Worm (Caenorhabditis elegans) whole organism, late embryonic: Measurements from ENCODE around the gene str-19.

Source experiments
- F13H6.1 ChIP-seq: sonication (generic microtip); optimal IDR thresholded peaks from 2 replicates; lab custom pipeline; 2016; ENCODE audit warnings: missing genetic modification characterization, missing compliant biosample characterization
- K02D7.2 ChIP-seq: sonication (generic microtip); optimal IDR thresholded peaks from 2 replicates; lab custom pipeline; 2017; ENCODE audit warnings: mild to moderate bottlenecking, missing genetic modification characterization, missing compliant biosample characterization
- K09A11.1 ChIP-seq: sonication (generic microtip); optimal IDR thresholded peaks from 2 replicates; lab custom pipeline; 2017; ENCODE audit warnings: antibody characterized with exemption, mild to moderate bottlenecking, missing genetic modification characterization, missing compliant biosample characterization; ENCODE audit not compliant: insufficient read depth
- Y22D7AL.16 ChIP-seq: sonication (generic microtip); optimal IDR thresholded peaks from 2 replicates; lab custom pipeline; 2016; ENCODE audit warnings: missing genetic modification characterization, missing compliant biosample characterization
- ahr-1 ChIP-seq: sonication (generic microtip); optimal IDR thresholded peaks from 2 replicates; lab custom pipeline; 2016; ENCODE audit warnings: missing genetic modification characterization, missing compliant biosample characterization
- ama-1 ChIP-seq: fragments of 150-350 bp; optimal IDR thresholded peaks from 2 replicates; lab custom pipeline; 2014
- ceh-14 ChIP-seq: sonication (generic microtip); optimal IDR thresholded peaks from 2 replicates; lab custom pipeline; 2016; ENCODE audit warnings: missing genotype, missing genetic modification characterization, missing compliant biosample characterization
- ceh-18 ChIP-seq: sonication (generic microtip); optimal IDR thresholded peaks from 2 replicates; lab custom pipeline; 2016; ENCODE audit warnings: missing genetic modification characterization, missing compliant biosample characterization
- ceh-19 ChIP-seq: fragments of 200-800 bp; sonication (Bioruptor generic); optimal IDR thresholded peaks from 2 replicates; lab custom pipeline; 2018; ENCODE audit warnings: mild to moderate bottlenecking, missing genetic modification characterization, missing compliant biosample characterization
- ceh-22 ChIP-seq: sonication (generic microtip); optimal IDR thresholded peaks from 2 replicates; lab custom pipeline; 2017; ENCODE audit warnings: missing biosample characterization, missing genetic modification characterization
- ceh-24 ChIP-seq: sonication (generic microtip); optimal IDR thresholded peaks from 2 replicates; lab custom pipeline; 2016; ENCODE audit warnings: mild to moderate bottlenecking, missing genetic modification characterization, missing compliant biosample characterization
- ceh-30 ChIP-seq: fragments of 150-350 bp; optimal IDR thresholded peaks from 2 replicates; lab custom pipeline; 2014; ENCODE audit warnings: missing biosample characterization, missing genetic modification characterization
- ceh-6 ChIP-seq: fragments of 200-800 bp; sonication (Bioruptor generic); optimal IDR thresholded peaks from 2 replicates; lab custom pipeline; 2018; ENCODE audit warnings: mild to moderate bottlenecking, missing genetic modification characterization, missing compliant biosample characterization
- dmd-4 ChIP-seq: sonication (generic microtip); optimal IDR thresholded peaks from 2 replicates; lab custom pipeline; 2016; ENCODE audit warnings: borderline replicate concordance, missing genetic modification characterization, missing compliant biosample characterization
- elt-2 ChIP-seq: sonication (generic microtip); optimal IDR thresholded peaks from 2 replicates; lab custom pipeline; 2016; ENCODE audit warnings: missing genetic modification reagents, missing genetic modification characterization, missing compliant biosample characterization
- elt-4 ChIP-seq: sonication (generic microtip); optimal IDR thresholded peaks from 2 replicates; lab custom pipeline; 2016; ENCODE audit warnings: missing genetic modification characterization, missing compliant biosample characterization
- ets-4 ChIP-seq: sonication (generic microtip); optimal IDR thresholded peaks from 2 replicates; lab custom pipeline; 2016; ENCODE audit warnings: missing genetic modification characterization, missing compliant biosample characterization
- fkh-6 ChIP-seq: sonication (generic microtip); optimal IDR thresholded peaks from 2 replicates; lab custom pipeline; 2016; ENCODE audit warnings: missing genetic modification characterization, missing compliant biosample characterization
- gmeb-2 ChIP-seq: sonication (generic microtip); optimal IDR thresholded peaks from 2 replicates; lab custom pipeline; 2016; ENCODE audit warnings: missing genetic modification characterization, inconsistent platforms, missing compliant biosample characterization
- hlh-13 ChIP-seq: fragments of 200-800 bp; sonication (Bioruptor generic); optimal IDR thresholded peaks from 2 replicates; lab custom pipeline; 2018; ENCODE audit warnings: mild to moderate bottlenecking, missing genetic modification characterization, missing compliant biosample characterization
- hlh-15 ChIP-seq: sonication (generic microtip); optimal IDR thresholded peaks from 2 replicates; lab custom pipeline; 2016; ENCODE audit warnings: missing genetic modification characterization, missing compliant biosample characterization
- hlh-30 ChIP-seq: sonication (generic microtip); optimal IDR thresholded peaks from 2 replicates; lab custom pipeline; 2017; ENCODE audit warnings: antibody characterized with exemption, missing genetic modification characterization, missing compliant biosample characterization; ENCODE audit not compliant: insufficient read depth
- hlh-6 ChIP-seq: sonication (generic microtip); optimal IDR thresholded peaks from 2 replicates; lab custom pipeline; 2016; ENCODE audit warnings: missing genotype, missing genetic modification characterization, missing compliant biosample characterization
- lin-11 ChIP-seq: fragments of 200-800 bp; sonication (Bioruptor generic); optimal IDR thresholded peaks from 2 replicates; lab custom pipeline; 2018; ENCODE audit warnings: mild to moderate bottlenecking, missing genetic modification characterization, missing compliant biosample characterization
- mec-3 ChIP-seq: sonication (generic microtip); optimal IDR thresholded peaks from 2 replicates; lab custom pipeline; 2016; ENCODE audit warnings: borderline replicate concordance, missing genetic modification characterization, missing compliant biosample characterization
- nhr-11 ChIP-seq: fragments of 150-350 bp; optimal IDR thresholded peaks from 2 replicates; lab custom pipeline; 2014; ENCODE audit warnings: missing biosample characterization, missing genetic modification characterization
- nhr-232 ChIP-seq: sonication (generic microtip); optimal IDR thresholded peaks from 2 replicates; lab custom pipeline; 2016; ENCODE audit warnings: missing genetic modification characterization, missing compliant biosample characterization
- odd-2 ChIP-seq: sonication (generic microtip); optimal IDR thresholded peaks from 2 replicates; lab custom pipeline; 2017; ENCODE audit warnings: antibody characterized with exemption, mild to moderate bottlenecking, missing genetic modification characterization, missing compliant biosample characterization
- pag-3 ChIP-seq: sonication (generic microtip); optimal IDR thresholded peaks from 2 replicates; lab custom pipeline; 2016; ENCODE audit warnings: missing compliant biosample characterization, missing genetic modification characterization, borderline replicate concordance
- pat-9 ChIP-seq: fragments of 200-800 bp; sonication (Bioruptor generic); optimal IDR thresholded peaks from 2 replicates; lab custom pipeline; 2018; ENCODE audit warnings: mild to moderate bottlenecking, missing genetic modification characterization, moderate library complexity, missing compliant biosample characterization
- pax-1 ChIP-seq: fragments of 150-350 bp; optimal IDR thresholded peaks from 2 replicates; lab custom pipeline; 2014; ENCODE audit warnings: missing biosample characterization, missing genetic modification characterization
- pha-2 ChIP-seq: sonication (generic microtip); optimal IDR thresholded peaks from 2 replicates; lab custom pipeline; 2017; ENCODE audit warnings: mild to moderate bottlenecking, missing genetic modification characterization, missing compliant biosample characterization
- pha-4 ChIP-seq: fragments of 150-350 bp; optimal IDR thresholded peaks from 2 replicates; lab custom pipeline; 2018; ENCODE audit warnings: missing biosample characterization, missing genetic modification reagents, missing genetic modification characterization
- pqm-1 ChIP-seq: sonication (generic microtip); optimal IDR thresholded peaks from 2 replicates; lab custom pipeline; 2016; ENCODE audit warnings: missing genetic modification characterization, missing compliant biosample characterization
- pros-1 ChIP-seq: fragments of 150-350 bp; optimal IDR thresholded peaks from 2 replicates; lab custom pipeline; 2014; ENCODE audit warnings: missing biosample characterization, missing genetic modification reagents, missing genetic modification characterization
- ref-2 ChIP-seq: sonication (generic microtip); optimal IDR thresholded peaks from 2 replicates; lab custom pipeline; 2016; ENCODE audit warnings: missing genetic modification characterization, missing compliant biosample characterization
- rnt-1 ChIP-seq: sonication (generic microtip); optimal IDR thresholded peaks from 2 replicates; lab custom pipeline; 2016; ENCODE audit warnings: missing genetic modification characterization, missing compliant biosample characterization
- sdc-2 ChIP-seq: sonication (generic microtip); optimal IDR thresholded peaks from 2 replicates; lab custom pipeline; 2016; ENCODE audit warnings: missing genotype, missing genetic modification characterization, missing compliant biosample characterization
- sox-2 ChIP-seq: fragments of 200-800 bp; sonication (Bioruptor generic); IDR thresholded peaks from 2 replicates; pipeline ENCODE4 v1.3.6; 2022; ENCODE audit warnings: missing genetic modification reagents, missing genetic modification characterization, missing compliant biosample characterization
- syd-9 ChIP-seq: sonication (generic microtip); optimal IDR thresholded peaks from 2 replicates; lab custom pipeline; 2016; ENCODE audit warnings: mild to moderate bottlenecking, missing genetic modification characterization, moderate library complexity, missing compliant biosample characterization
- tbx-2 ChIP-seq: sonication (generic microtip); optimal IDR thresholded peaks from 2 replicates; lab custom pipeline; 2016; ENCODE audit warnings: missing genetic modification characterization, missing compliant biosample characterization
- tbx-7 ChIP-seq: sonication (generic microtip); optimal IDR thresholded peaks from 2 replicates; lab custom pipeline; 2016; ENCODE audit warnings: missing genotype, missing genetic modification characterization, missing compliant biosample characterization
- unc-42 ChIP-seq: sonication (generic microtip); optimal IDR thresholded peaks from 2 replicates; lab custom pipeline; 2016; ENCODE audit warnings: missing genotype, missing genetic modification characterization, missing compliant biosample characterization
- unc-86 ChIP-seq: sonication (generic microtip); optimal IDR thresholded peaks from 2 replicates; lab custom pipeline; 2016; ENCODE audit warnings: missing genetic modification characterization, missing compliant biosample characterization
- zip-5 ChIP-seq: sonication (generic microtip); optimal IDR thresholded peaks from 2 replicates; lab custom pipeline; 2016; ENCODE audit warnings: missing genetic modification characterization, missing compliant biosample characterization

The str-19 gene

ce11 chrV:15766122-15766594 lies 21.9 kb upstream of the str-19 start, which contains the start of the genes haf-3 and F57A10.2 (continued):
- TF ChIP-seq rnt-1 (tag; lab: Kevin White, UChicago), result no peak
- no peak for TF ChIP-seq mec-3 (tag; lab: Kevin White, UChicago)
- TF ChIP-seq pha-2 (tag; lab: Kevin White, UChicago), result no peak
- no peak for TF ChIP-seq tbx-2 (tag; lab: Kevin White, UChicago)
- TF ChIP-seq sox-2, result no peak
- peak; percentile 84 for TF ChIP-seq ceh-30 (tag; lab: Kevin White, UChicago)
- TF ChIP-seq lin-11, result peak; percentile 10
- no peak for TF ChIP-seq fkh-6 (tag; lab: Kevin White, UChicago)
- TF ChIP-seq gmeb-2, result peak; percentile 8
- no peak for TF ChIP-seq ceh-24 (tag; lab: Kevin White, UChicago)
- no peak for TF ChIP-seq zip-5 (tag; lab: Kevin White, UChicago)
- TF ChIP-seq hlh-30, result peak; percentile 7
- TF ChIP-seq ceh-22 (tag; lab: Kevin White, UChicago), result no peak
- no peak for TF ChIP-seq hlh-15
- TF ChIP-seq ahr-1, result no peak
- peak; percentile 1 for TF ChIP-seq ets-4
- TF ChIP-seq unc-86 (tag; lab: Kevin White, UChicago), result peak; percentile 46
- peak; percentile 54 for TF ChIP-seq elt-2 (tag; lab: Kevin White, UChicago)
- TF ChIP-seq dmd-4 (tag; lab: Kevin White, UChicago), result no peak
- TF ChIP-seq K02D7.2, result no peak
- TF ChIP-seq pha-4 (tag; lab: Kevin White, UChicago), result no peak
- TF ChIP-seq ceh-14 (tag; lab: Kevin White, UChicago), result no peak
- no peak for TF ChIP-seq Y22D7AL.16 (tag; lab: Kevin White, UChicago)
- TF ChIP-seq pqm-1 (tag; lab: Kevin White, UChicago), result no peak
- no peak for TF ChIP-seq pag-3
- TF ChIP-seq ceh-19 (GFP tag; lab: Kevin White, UChicago), result no peak
- no peak for TF ChIP-seq hlh-13 (GFP tag; lab: Kevin White, UChicago)
- TF ChIP-seq odd-2 (tag; lab: Kevin White, UChicago), result no peak
- TF ChIP-seq sdc-2, result no peak
- no peak for TF ChIP-seq hlh-6
- no peak for TF ChIP-seq syd-9 (tag; lab: Kevin White, UChicago)

DNA sequence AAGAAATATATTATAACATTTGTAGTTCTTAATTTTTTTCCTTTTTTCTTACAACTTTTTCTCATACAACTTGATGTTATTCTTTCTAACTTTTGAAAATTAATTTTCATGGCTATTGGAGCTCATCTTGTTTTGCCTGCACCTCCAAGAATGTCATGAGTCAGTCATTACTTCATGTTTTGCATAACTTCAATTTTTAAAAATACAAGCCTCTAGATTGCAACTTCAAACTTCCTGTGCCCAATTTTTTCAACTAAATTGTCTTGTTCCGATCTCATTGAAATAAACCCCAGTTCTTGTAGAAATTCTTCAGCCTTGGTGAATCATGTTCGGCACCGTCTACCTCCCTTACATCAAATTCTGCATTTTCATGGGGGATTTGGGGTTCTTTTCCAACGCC lies 14.2 kb upstream of the str-19 start, which contains the start of gene str-9:
Gene str-9 (plus strand): TSS at position 301 of the 400 bp plus-strand sequence.
- no peak for TF ChIP-seq odd-2 (tag; lab: Kevin White, UChicago)
- no peak for TF ChIP-seq ceh-6 (GFP tag; lab: Kevin White, UChicago)
- no peak for TF ChIP-seq ref-2 (tag; lab: Kevin White, UChicago)
- TF ChIP-seq unc-42 (tag; lab: Kevin White, UChicago), result no peak
- TF ChIP-seq tbx-7 (tag; lab: Kevin White, UChicago), result no peak
- no peak for TF ChIP-seq ahr-1
- no peak for TF ChIP-seq pat-9
- TF ChIP-seq F13H6.1 (tag; lab: Kevin White, UChicago), result no peak
- TF ChIP-seq pros-1 (tag; lab: Kevin White, UChicago), result no peak
- TF ChIP-seq elt-4, result no peak
- TF ChIP-seq pax-1, result no peak
- no peak for TF ChIP-seq lin-11
- TF ChIP-seq K09A11.1 (tag; lab: Kevin White, UChicago), result no peak
- TF ChIP-seq ama-1, result no peak
- TF ChIP-seq nhr-232 (tag; lab: Kevin White, UChicago), result no peak
- TF ChIP-seq ceh-18 (tag; lab: Kevin White, UChicago), result no peak
- TF ChIP-seq nhr-11, result no peak
